Worm (Caenorhabditis elegans): ENCODE results near the gene nhr-168.

ce11 chrV:13327463-13327862, 6.2 kb downstream of the nhr-168 start, which contains the start of gene str-37:
- TF ChIP-seq madf-9 (GFP tag; conservative IDR thresholded peaks at IDR 0.05) (no peak), fos-1 (tag; optimal IDR thresholded peaks at IDR 0.05) (no peak), nhr-42 (GFP tag; IDR thresholded peaks at IDR 0.05) (no peak), ceh-28 (tag; optimal IDR thresholded peaks at IDR 0.05) (no peak), nhr-237 (tag; optimal IDR thresholded peaks at IDR 0.05) (no peak), F49E8.2 (tag; optimal IDR thresholded peaks at IDR 0.05; ENCODE audit: borderline replicate concordance) (no peak), mep-1 (tag; optimal IDR thresholded peaks at IDR 0.05) (no peak), ces-1 (GFP tag; optimal IDR thresholded peaks at IDR 0.05) (no peak), F37D6.2 (tag; optimal IDR thresholded peaks at IDR 0.05) (no peak), F10B5.3 (tag; optimal IDR thresholded peaks at IDR 0.05) (no peak), aha-1 (tag) (no peak)
